Fruit fly (Drosophila melanogaster) whole organism, embryonic: ENCODE measurements around the gene CG31870.

ENCODE experiments used
- CG10209 ChIP-seq: fragments of 200-800 bp; sonication (Bioruptor generic); optimal IDR thresholded peaks from 3 replicates; lab custom pipeline; 2017; ENCODE audit warnings: missing biosample characterization, mild to moderate bottlenecking, missing genetic modification characterization, missing genetic modification reagents
- CG10431 ChIP-seq: fragments of 200-800 bp; sonication (Bioruptor generic); optimal IDR thresholded peaks from 3 replicates; lab custom pipeline; 2018; ENCODE audit warnings: missing biosample characterization, mild to moderate bottlenecking, missing genetic modification characterization
- CG7786 ChIP-seq: fragments of 200-800 bp; sonication (Bioruptor generic); optimal IDR thresholded peaks from 2 replicates; lab custom pipeline; 2016; ENCODE audit warnings: missing biosample characterization, missing genetic modification characterization
- Dfd ChIP-seq, 2 experiments: fragments of >200 bp; optimal IDR thresholded peaks; 2 replicates each; lab custom pipeline; 2017; ENCODE audit warnings: missing biosample characterization in 2 of 2, missing genetic modification characterization in 2 of 2
- Ets65A ChIP-seq: fragments of 200-800 bp; sonication (Bioruptor generic); peaks from one replicate; lab custom pipeline; 2016; ENCODE audit warnings: missing biosample characterization, missing genetic modification characterization
- gem ChIP-seq: fragments of 200-800 bp; sonication (Bioruptor generic); optimal IDR thresholded peaks from 2 replicates; lab custom pipeline; 2019; ENCODE audit warnings: missing biosample characterization, mild to moderate bottlenecking, missing genetic modification characterization, moderate library complexity
- seq ChIP-seq: fragments of 200-800 bp; sonication (Bioruptor generic); IDR thresholded peaks from 2 replicates; pipeline ENCODE4 v1.3.6; 2022; ENCODE audit warnings: missing biosample characterization, missing genetic modification characterization
- twi ChIP-seq: fragments of 200-800 bp; optimal IDR thresholded peaks from 2 replicates; lab custom pipeline; 2019; ENCODE audit warnings: missing biosample characterization, mild to moderate bottlenecking, missing genetic modification characterization, moderate library complexity
- unc-4 ChIP-seq: fragments of 200-800 bp; sonication (Bioruptor generic); IDR thresholded peaks from 2 replicates; pipeline ENCODE4 v1.3.6; 2022; ENCODE audit warnings: missing biosample characterization, missing genetic modification characterization; ENCODE audit not compliant: partially characterized antibody

dm6 chr2L:10752668-10753067, 37.4 kb upstream of the CG31870 start:
- TF ChIP-seq twi (no peak), Dfd (GFP tag; optimal IDR thresholded peaks at IDR 0.05; lab: Kevin White, UChicago) (no peak), CG10209 (GFP tag; lab: Kevin White, UChicago) (no peak), gem (no peak), CG10431 (GFP tag; lab: Kevin White, UChicago) (no peak), seq (GFP tag; lab: Robert Waterston, UW) (no peak), unc-4 (GFP tag; lab: Robert Waterston, UW) (no peak), Ets65A (no peak), CG7786 (GFP tag; lab: Kevin White, UChicago) (no peak)
